Fruit fly (Drosophila melanogaster) whole organism, prepupa: Measurements from ENCODE around the gene ohgt.

Experiments used
- Blimp-1 ChIP-seq: fragments of 200-800 bp; sonication (Bioruptor generic); optimal IDR thresholded peaks from 3 replicates; lab custom pipeline; 2017; ENCODE audit warnings: missing biosample characterization, missing genetic modification characterization, mild to moderate bottlenecking, moderate library complexity, missing genetic modification reagents
- CG15336 ChIP-seq: fragments of 200-800 bp; sonication (Bioruptor generic); IDR thresholded peaks from 2 replicates; pipeline ENCODE4 v1.3.6; 2022; ENCODE audit warnings: missing biosample characterization, missing genetic modification characterization
- CG31627 ChIP-seq: fragments of 200-800 bp; sonication (Bioruptor generic); optimal IDR thresholded peaks from 3 replicates; lab custom pipeline; 2016; ENCODE audit warnings: missing biosample characterization, missing genetic modification characterization
- CG32006 ChIP-seq: fragments of 200-800 bp; sonication (Bioruptor generic); optimal IDR thresholded peaks from 3 replicates; lab custom pipeline; 2017; ENCODE audit warnings: missing biosample characterization, mild to moderate bottlenecking, missing genetic modification characterization
- CG34406 ChIP-seq: fragments of 200-800 bp; sonication (Bioruptor generic); optimal IDR thresholded peaks from 3 replicates; lab custom pipeline; 2016; ENCODE audit warnings: missing biosample characterization, missing genetic modification characterization
- CG3919 ChIP-seq: fragments of 200-800 bp; sonication (Bioruptor generic); optimal IDR thresholded peaks from 3 replicates; lab custom pipeline; 2016; ENCODE audit warnings: missing biosample characterization, missing genetic modification characterization
- CG4318 ChIP-seq: fragments of 200-800 bp; sonication (Bioruptor generic); optimal IDR thresholded peaks from 3 replicates; lab custom pipeline; 2017; ENCODE audit warnings: missing biosample characterization, mild to moderate bottlenecking, missing genetic modification characterization
- CG6163 ChIP-seq: fragments of 200-800 bp; sonication (Bioruptor generic); IDR thresholded peaks from 3 replicates; pipeline ENCODE4 v1.3.6; 2022; ENCODE audit warnings: missing biosample characterization, missing genetic modification characterization
- CG6276 ChIP-seq: fragments of 200-800 bp; sonication (Bioruptor generic); optimal IDR thresholded peaks from 2 replicates; lab custom pipeline; 2017; ENCODE audit warnings: missing biosample characterization, mild to moderate bottlenecking, missing genetic modification characterization
- CG6854 ChIP-seq: fragments of 200-800 bp; sonication (Bioruptor generic); optimal IDR thresholded peaks from 2 replicates; lab custom pipeline; 2017; ENCODE audit warnings: missing biosample characterization, mild to moderate bottlenecking, missing genetic modification characterization
- CG8119 ChIP-seq: fragments of 200-800 bp; sonication (Bioruptor generic); IDR thresholded peaks from 3 replicates; pipeline ENCODE4 v1.3.6; 2022; ENCODE audit warnings: missing biosample characterization, missing genetic modification characterization
- CG8319 ChIP-seq: fragments of 200-800 bp; sonication (Bioruptor generic); optimal IDR thresholded peaks from 3 replicates; lab custom pipeline; 2016; ENCODE audit warnings: missing biosample characterization, missing genetic modification characterization
- CG9139 ChIP-seq: fragments of 200-800 bp; sonication (Bioruptor generic); optimal IDR thresholded peaks from 3 replicates; lab custom pipeline; 2017; ENCODE audit warnings: missing biosample characterization, mild to moderate bottlenecking, missing genetic modification characterization
- Eip78C ChIP-seq: fragments of 200-800 bp; sonication (Bioruptor generic); peaks from one replicate; lab custom pipeline; 2016; ENCODE audit warnings: missing biosample characterization, missing genetic modification characterization
- Ets21C ChIP-seq: fragments of 200-800 bp; sonication (Bioruptor generic); optimal IDR thresholded peaks from 3 replicates; lab custom pipeline; 2016; ENCODE audit warnings: missing biosample characterization, missing genetic modification characterization
- Ets96B ChIP-seq: fragments of 200-800 bp; optimal IDR thresholded peaks from 2 replicates; lab custom pipeline; 2019; ENCODE audit warnings: missing biosample characterization, mild to moderate bottlenecking, missing genetic modification characterization, moderate library complexity
- Hr39 ChIP-seq: fragments of 200-800 bp; sonication (Bioruptor generic); optimal IDR thresholded peaks from 2 replicates; lab custom pipeline; 2016; ENCODE audit warnings: missing biosample characterization, missing genetic modification characterization
- Hr4 ChIP-seq: fragments of 200-800 bp; sonication (Bioruptor generic); optimal IDR thresholded peaks from 3 replicates; lab custom pipeline; 2016; ENCODE audit warnings: missing biosample characterization, missing genetic modification characterization
- Met ChIP-seq: fragments of 200-800 bp; sonication (Bioruptor generic); optimal IDR thresholded peaks from 3 replicates; lab custom pipeline; 2016; ENCODE audit warnings: missing biosample characterization, missing genetic modification characterization
- Sox102F ChIP-seq: fragments of 200-800 bp; sonication (Bioruptor generic); optimal IDR thresholded peaks from 2 replicates; lab custom pipeline; 2016; ENCODE audit warnings: missing biosample characterization, mild to moderate bottlenecking, missing genetic modification characterization
- Sox14 ChIP-seq: fragments of 200-800 bp; sonication (Bioruptor generic); optimal IDR thresholded peaks from 3 replicates; lab custom pipeline; 2016; ENCODE audit warnings: missing biosample characterization, missing genetic modification characterization
- cyc ChIP-seq: fragments of 200-800 bp; sonication (Bioruptor generic); optimal IDR thresholded peaks from 3 replicates; lab custom pipeline; 2016; ENCODE audit warnings: missing biosample characterization, missing genetic modification characterization
- dsx ChIP-seq: fragments of 200-800 bp; optimal IDR thresholded peaks from 3 replicates; lab custom pipeline; 2019; ENCODE audit warnings: missing biosample characterization, mild to moderate bottlenecking, missing genetic modification characterization, moderate library complexity; ENCODE audit not compliant: poor library complexity, severe bottlenecking
- esn ChIP-seq: fragments of 200-800 bp; sonication (Bioruptor generic); optimal IDR thresholded peaks from 2 replicates; lab custom pipeline; 2016; ENCODE audit warnings: missing biosample characterization, mild to moderate bottlenecking, missing genetic modification characterization, moderate library complexity
- fd59A ChIP-seq: fragments of 200-800 bp; sonication (Bioruptor generic); optimal IDR thresholded peaks from 2 replicates; lab custom pipeline; 2017; ENCODE audit warnings: missing biosample characterization, mild to moderate bottlenecking, missing genetic modification characterization, missing genetic modification reagents
- fkh ChIP-seq: fragments of 200-800 bp; sonication (Bioruptor generic); optimal IDR thresholded peaks from 3 replicates; lab custom pipeline; 2017; ENCODE audit warnings: missing biosample characterization, mild to moderate bottlenecking, missing genetic modification characterization, moderate library complexity
- lz ChIP-seq: fragments of 200-800 bp; sonication (Bioruptor generic); optimal IDR thresholded peaks from 3 replicates; lab custom pipeline; 2016; ENCODE audit warnings: missing biosample characterization, missing genetic modification characterization
- net ChIP-seq: fragments of 200-800 bp; sonication (Bioruptor generic); optimal IDR thresholded peaks from 3 replicates; lab custom pipeline; 2016; ENCODE audit warnings: missing biosample characterization, missing genetic modification characterization
- spab ChIP-seq: fragments of 200-800 bp; sonication (Bioruptor generic); optimal IDR thresholded peaks from 2 replicates; lab custom pipeline; 2017; ENCODE audit warnings: missing biosample characterization, mild to moderate bottlenecking, missing genetic modification characterization, missing genetic modification reagents
- svp ChIP-seq: fragments of 200-800 bp; sonication (Bioruptor generic); peaks from one replicate; lab custom pipeline; 2016; ENCODE audit warnings: missing biosample characterization, missing genetic modification characterization
- topi ChIP-seq: fragments of 200-800 bp; sonication (Bioruptor generic); optimal IDR thresholded peaks from 3 replicates; lab custom pipeline; 2016; ENCODE audit warnings: missing biosample characterization, missing genetic modification characterization
- vri ChIP-seq: fragments of 200-800 bp; sonication (Bioruptor generic); optimal IDR thresholded peaks from 3 replicates; lab custom pipeline; 2016; ENCODE audit warnings: missing biosample characterization, mild to moderate bottlenecking, missing genetic modification characterization

ohgt gene

DNA sequence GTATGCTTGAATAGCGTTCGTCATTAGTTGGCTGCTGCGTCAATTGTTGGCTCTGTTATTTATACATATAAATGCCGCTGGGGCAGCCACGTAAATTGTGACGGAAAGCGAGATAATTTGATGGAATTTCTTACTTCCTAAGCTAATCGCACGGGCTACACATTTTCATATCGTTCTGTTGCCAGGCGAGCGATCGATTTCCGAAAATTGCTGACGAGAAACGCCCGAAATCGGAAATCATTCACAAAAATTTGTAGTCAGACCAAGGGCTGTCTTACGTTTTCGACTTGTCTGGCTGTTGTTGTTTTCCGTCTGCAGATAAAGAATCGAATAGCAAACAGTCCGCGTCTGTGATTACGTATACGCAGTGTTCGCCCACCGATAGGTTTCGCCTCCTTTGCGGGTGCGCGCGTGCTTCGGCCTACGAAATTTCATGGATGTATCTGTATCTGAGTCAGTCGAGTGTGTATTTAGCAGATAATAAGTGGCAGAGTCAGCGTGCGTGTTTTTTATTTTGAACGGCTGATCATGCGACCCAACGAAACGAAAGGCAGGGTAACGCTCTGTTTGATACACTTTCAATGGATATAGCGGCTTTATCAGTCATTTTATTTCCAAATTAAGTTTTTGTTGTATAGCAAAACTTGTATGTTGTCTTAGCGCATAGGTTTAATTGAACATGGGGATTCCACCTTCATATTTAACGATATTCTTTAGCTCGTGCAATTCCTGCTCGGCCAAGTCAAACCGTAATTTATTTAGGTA lies 48.7 kb downstream of the ohgt start (continued):
- TF ChIP-seq svp (GFP tag; lab: Kevin White, UChicago) (peak; percentile 74), CG15336 (0 out of 2 replicates have a peak, but pooled peaks have one; percentile 21), CG34406 (GFP tag; lab: Kevin White, UChicago) (peak; percentile 3), topi (GFP tag; lab: Kevin White, UChicago) (no peak), CG6854 (no peak)

DNA sequence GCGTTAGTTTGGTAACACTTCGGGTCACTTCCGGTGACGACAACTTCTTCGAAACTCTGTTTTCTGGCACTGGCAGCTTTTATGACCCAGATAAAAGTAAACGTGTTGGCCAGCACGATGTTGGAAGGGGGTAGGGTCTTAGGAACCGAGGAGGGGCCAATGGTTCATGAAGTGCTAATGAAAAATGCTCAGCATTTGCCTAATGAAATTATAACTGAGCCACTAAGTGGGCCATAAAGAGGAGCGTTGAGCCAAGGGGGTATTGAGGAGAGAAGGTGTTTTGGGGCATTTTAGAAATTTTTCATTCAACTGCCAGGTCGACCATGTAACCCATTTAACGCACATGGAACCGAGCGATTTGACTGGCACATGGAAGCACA lies 49.3 kb downstream of the ohgt start:
- TF ChIP-seq fd59A (GFP tag; lab: Kevin White, UChicago) (no peak), CG31627 (GFP tag; lab: Kevin White, UChicago) (no peak), Met (GFP tag; lab: Kevin White, UChicago) (no peak), Blimp-1 (GFP tag; lab: Kevin White, UChicago) (no peak), CG9139 (no peak), Sox102F (GFP tag; lab: Kevin White, UChicago) (no peak), topi (GFP tag; lab: Kevin White, UChicago) (no peak), net (no peak), dsx (no peak), CG6276 (GFP tag; lab: Kevin White, UChicago) (no peak), esn (no peak), CG4318 (GFP tag; lab: Kevin White, UChicago) (no peak), lz (no peak), vri (GFP tag; lab: Kevin White, UChicago) (no peak), spab (GFP tag; lab: Kevin White, UChicago) (no peak), Hr4 (no peak), Hr39 (no peak), CG8119 (GFP tag; lab: Robert Waterston, UW) (no peak)
- TF ChIP-seq, all 60 proteins: peak for 0

DNA sequence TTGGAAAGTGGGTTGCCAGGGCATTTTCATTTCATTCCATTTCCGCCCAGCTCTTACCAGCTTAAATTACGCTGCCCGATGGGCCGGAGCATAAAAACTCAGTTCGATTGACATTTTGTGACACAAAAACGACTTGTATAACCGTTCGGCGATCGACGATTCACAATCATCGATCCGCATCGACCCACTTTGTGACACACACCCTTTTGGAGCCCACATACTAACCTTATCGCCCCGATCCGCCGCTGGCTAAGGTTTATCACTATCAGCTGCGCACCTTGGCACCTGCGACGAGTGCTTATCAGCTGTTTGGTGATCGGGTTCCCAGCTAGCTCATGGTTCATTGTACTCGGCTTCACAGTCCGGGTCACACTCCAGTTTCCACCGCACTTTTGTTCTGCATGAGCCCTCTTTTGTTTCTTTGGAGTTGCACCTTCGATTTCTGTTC lies 50.4 kb downstream of the ohgt start:
- TF ChIP-seq vri (GFP tag; lab: Kevin White, UChicago), result peak; percentile 62
- TF ChIP-seq CG4318 (GFP tag; lab: Kevin White, UChicago), result no peak
- no peak for TF ChIP-seq Eip78C (GFP tag; lab: Kevin White, UChicago)
- no peak for TF ChIP-seq Met (GFP tag; lab: Kevin White, UChicago)
- no peak for TF ChIP-seq CG32006
- TF ChIP-seq Sox102F (GFP tag; lab: Kevin White, UChicago), result no peak
- peak; percentile 21 for TF ChIP-seq Sox14
- no peak for TF ChIP-seq Ets96B (tag; lab: Kevin White, UChicago)

DNA sequence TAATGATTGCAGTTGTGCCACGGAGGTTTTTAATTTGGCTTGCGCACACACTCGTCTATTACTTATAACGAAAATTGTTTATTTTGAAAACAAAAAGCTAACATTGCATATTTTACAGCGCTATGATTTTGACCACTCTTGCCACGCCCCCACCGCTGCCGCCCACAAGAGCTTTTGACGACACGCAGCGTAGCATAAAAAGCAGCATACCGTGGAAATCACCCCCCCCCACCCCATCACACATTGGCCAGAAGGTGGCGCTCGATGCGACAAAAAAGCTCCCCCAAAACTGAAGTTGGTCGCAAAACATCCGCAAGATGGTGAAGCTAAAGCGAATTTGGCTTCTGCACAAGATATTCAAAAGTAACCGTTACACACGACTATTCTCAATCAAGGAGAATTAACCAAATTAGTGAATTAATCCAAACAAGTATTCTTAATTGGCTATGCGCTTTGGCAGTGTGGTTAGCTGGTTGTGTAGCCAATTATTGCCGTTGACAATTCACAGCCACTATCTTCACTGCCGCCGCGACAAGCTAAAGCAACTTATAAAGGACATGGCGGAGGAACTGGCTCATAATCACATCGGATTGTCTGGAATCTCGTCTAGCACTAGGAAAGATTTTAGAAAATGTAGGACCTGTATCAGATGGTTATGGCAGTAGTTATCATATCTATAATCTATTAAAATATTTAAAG lies 51.6 kb downstream of the ohgt start:
- peak; percentile 48; the same call in 1 of the 3 replicates for TF ChIP-seq CG6163 (GFP tag; lab: Robert Waterston, UW)
- TF ChIP-seq CG8319 (GFP tag; lab: Kevin White, UChicago), result no peak
- peak; percentile 11 for TF ChIP-seq cyc
- TF ChIP-seq Sox14, result no peak
- TF ChIP-seq CG3919 (GFP tag; lab: Kevin White, UChicago), result peak; percentile 15
- TF ChIP-seq fkh, result peak; percentile 30
- no peak for TF ChIP-seq svp (GFP tag; lab: Kevin White, UChicago)
- no peak for TF ChIP-seq Sox102F (GFP tag; lab: Kevin White, UChicago)
- TF ChIP-seq Ets21C, result no peak
- TF ChIP-seq, all 60 proteins: peak for 4
